In genomic region chr3L:10637819-10638218, dm6 we compare ENCODE assay signal across 5 fruit fly cellular contexts.
TF ChIP-seq lines count a peak whose summit lies in the region.

Gene Cnep1r2, plus strand, starts transcription at chr3L:10638146.

- TF ChIP-seq CTCF in whole organism, embryonic (GFP tag; optimal IDR thresholded peaks at IDR 0.05; lab: Kevin White, UChicago): peak; percentile 49

TF ChIP-seq in whole organism, adult, 20 proteins besides CTCF, POLR2A, EP300 and RAD21 (continues in another document):
- no peak for TF ChIP-seq Hr96 (GFP tag; optimal IDR thresholded peaks at IDR 0.05; lab: Kevin White, UChicago)
- peak; percentile 96 for TF ChIP-seq ovo (GFP tag; optimal IDR thresholded peaks at IDR 0.05; lab: Kevin White, UChicago)
- peak; percentile 95 for TF ChIP-seq CG11617 (GFP tag; optimal IDR thresholded peaks at IDR 0.05; lab: Kevin White, UChicago)
- TF ChIP-seq CG7045 (GFP tag; optimal IDR thresholded peaks at IDR 0.05; lab: Kevin White, UChicago): peak; percentile 97
- peak; percentile 91 for TF ChIP-seq Crg-1 (GFP tag; optimal IDR thresholded peaks at IDR 0.05; lab: Kevin White, UChicago)
- peak; percentile 80 for TF ChIP-seq tj (GFP tag; optimal IDR thresholded peaks at IDR 0.05; lab: Kevin White, UChicago)
- peak; percentile 39 for TF ChIP-seq kay (GFP tag; lab: Kevin White, UChicago; ENCODE audit: borderline replicate concordance)
- TF ChIP-seq CG5204 (GFP tag; optimal IDR thresholded peaks at IDR 0.05; lab: Kevin White, UChicago): no peak
- TF ChIP-seq toe (GFP tag; optimal IDR thresholded peaks at IDR 0.05; lab: Kevin White, UChicago): peak; percentile 89
- TF ChIP-seq Mnt (GFP tag; optimal IDR thresholded peaks at IDR 0.05; lab: Kevin White, UChicago): peak; percentile 77
- peak; percentile 97 for TF ChIP-seq CG33017 (tag; optimal IDR thresholded peaks at IDR 0.05; lab: Kevin White, UChicago)
- peak; percentile 81 for TF ChIP-seq cic (GFP tag; optimal IDR thresholded peaks at IDR 0.05; lab: Kevin White, UChicago)
- TF ChIP-seq CG1620 (GFP tag; optimal IDR thresholded peaks at IDR 0.05; lab: Kevin White, UChicago): peak; percentile 81
- TF ChIP-seq cnc (optimal IDR thresholded peaks at IDR 0.05; lab: Kevin White, UChicago): no peak
- peak; percentile 90 for TF ChIP-seq pad (GFP tag; optimal IDR thresholded peaks at IDR 0.05; lab: Kevin White, UChicago)
- peak; percentile 93 for TF ChIP-seq CG14711 (tag; optimal IDR thresholded peaks at IDR 0.05; lab: Kevin White, UChicago)
- peak; percentile 91 for TF ChIP-seq bab1 (GFP tag; optimal IDR thresholded peaks at IDR 0.05; lab: Kevin White, UChicago)
- peak; percentile 84 for TF ChIP-seq Clk (GFP tag; optimal IDR thresholded peaks at IDR 0.05; lab: Kevin White, UChicago)

TF ChIP-seq in whole organism, embryonic, 481 proteins besides CTCF, POLR2A, EP300 and RAD21 (continues in another document):
- peak; percentile 65 for TF ChIP-seq bowl (GFP tag; IDR thresholded peaks at IDR 0.05; lab: Robert Waterston, UW)
- no peak for TF ChIP-seq Hr39 (optimal IDR thresholded peaks at IDR 0.05; lab: Kevin White, UChicago)
- peak; percentile 61 for TF ChIP-seq CG4854 (GFP tag; optimal IDR thresholded peaks at IDR 0.05; lab: Kevin White, UChicago)
- peak; percentile 80 for TF ChIP-seq Dip3 (GFP tag; optimal IDR thresholded peaks at IDR 0.05; lab: Kevin White, UChicago)
- peak; percentile 98 for TF ChIP-seq CG17829 (tag; optimal IDR thresholded peaks at IDR 0.05; lab: Kevin White, UChicago)
- peak; percentile 96 for TF ChIP-seq CG17359 (tag; optimal IDR thresholded peaks at IDR 0.05; lab: Kevin White, UChicago)
- TF ChIP-seq MESR4 (GFP tag; optimal IDR thresholded peaks at IDR 0.05; lab: Kevin White, UChicago): no peak
- TF ChIP-seq Ada2b (GFP tag; IDR thresholded peaks at IDR 0.05; lab: Robert Waterston, UW): peak; percentile 90
- TF ChIP-seq CG6654 (GFP tag; optimal IDR thresholded peaks at IDR 0.05; lab: Kevin White, UChicago): peak; percentile 79
- peak; percentile 40 for TF ChIP-seq Bteb2 (GFP tag; optimal IDR thresholded peaks at IDR 0.05; lab: Kevin White, UChicago)
- peak; percentile 96 for TF ChIP-seq CG1233 (GFP tag; optimal IDR thresholded peaks at IDR 0.05; lab: Kevin White, UChicago)
- TF ChIP-seq GATAe (GFP tag; conservative IDR thresholded peaks at IDR 0.05; lab: Robert Waterston, UW): peak; percentile 86
- peak; percentile 66 for TF ChIP-seq CG8944 (GFP tag; optimal IDR thresholded peaks at IDR 0.05; lab: Kevin White, UChicago)
- TF ChIP-seq dimm (GFP tag; IDR thresholded peaks at IDR 0.05; lab: Robert Waterston, UW): peak; percentile 76
- peak; percentile 36 for TF ChIP-seq Dad (GFP tag; optimal IDR thresholded peaks at IDR 0.05; lab: Kevin White, UChicago)
- peak; percentile 96 for TF ChIP-seq CG8388 (GFP tag; optimal IDR thresholded peaks at IDR 0.05; lab: Kevin White, UChicago)
- no peak for TF ChIP-seq Trl (optimal IDR thresholded peaks at IDR 0.05; lab: Kevin White, UChicago)
- TF ChIP-seq Trl (GFP tag; optimal IDR thresholded peaks at IDR 0.05; lab: Kevin White, UChicago): peak; percentile 65
- peak; percentile 96 for TF ChIP-seq bcd (GFP tag; optimal IDR thresholded peaks at IDR 0.05; lab: Kevin White, UChicago)

TF ChIP-seq in whole organism, prepupa, 60 proteins besides CTCF, POLR2A, EP300 and RAD21 (continues in another document):
- TF ChIP-seq pdm3 (GFP tag; optimal IDR thresholded peaks at IDR 0.05; lab: Kevin White, UChicago) (peak; percentile 83), net (GFP tag; optimal IDR thresholded peaks at IDR 0.05; lab: Kevin White, UChicago) (peak; percentile 85), Hr38 (GFP tag; optimal IDR thresholded peaks at IDR 0.05; lab: Kevin White, UChicago) (no peak), CG6276 (GFP tag; optimal IDR thresholded peaks at IDR 0.05; lab: Kevin White, UChicago) (no peak), Lpt (GFP tag; optimal IDR thresholded peaks at IDR 0.05; lab: Kevin White, UChicago) (peak; percentile 62), CG11902 (GFP tag; optimal IDR thresholded peaks at IDR 0.05; lab: Kevin White, UChicago) (peak; percentile 85), CG8119 (GFP tag; IDR thresholded peaks at IDR 0.05; lab: Robert Waterston, UW) (peak; percentile 92), Met (GFP tag; optimal IDR thresholded peaks at IDR 0.05; lab: Kevin White, UChicago) (no peak), vri (GFP tag; optimal IDR thresholded peaks at IDR 0.05; lab: Kevin White, UChicago) (no peak), CG3919 (GFP tag; optimal IDR thresholded peaks at IDR 0.05; lab: Kevin White, UChicago) (peak; percentile 88), achi (GFP tag; optimal IDR thresholded peaks at IDR 0.05; lab: Kevin White, UChicago) (peak; percentile 96), Sox102F (GFP tag; optimal IDR thresholded peaks at IDR 0.05; lab: Kevin White, UChicago) (no peak), cyc (GFP tag; optimal IDR thresholded peaks at IDR 0.05; lab: Kevin White, UChicago) (peak; percentile 84), Sox15 (GFP tag; optimal IDR thresholded peaks at IDR 0.05; lab: Kevin White, UChicago) (peak; percentile 93), eg (GFP tag; IDR thresholded peaks at IDR 0.05; lab: Robert Waterston, UW) (peak; percentile 94), fd85E (GFP tag; optimal IDR thresholded peaks at IDR 0.05; lab: Kevin White, UChicago) (peak; percentile 37), salr (GFP tag; optimal IDR thresholded peaks at IDR 0.05; lab: Kevin White, UChicago) (peak in 1 of 2 experiments; percentile 84), Ets96B (tag; optimal IDR thresholded peaks at IDR 0.05; lab: Kevin White, UChicago) (peak; percentile 94), CG34406 (GFP tag; optimal IDR thresholded peaks at IDR 0.05; lab: Kevin White, UChicago) (peak; percentile 96), Smox (GFP tag; optimal IDR thresholded peaks at IDR 0.05; lab: Kevin White, UChicago) (peak; percentile 78)

TF ChIP-seq in whole organism, pupa, 21 proteins besides CTCF, POLR2A, EP300 and RAD21:
- peak; percentile 84 for TF ChIP-seq D1 (tag; optimal IDR thresholded peaks at IDR 0.05; lab: Kevin White, UChicago)
- TF ChIP-seq EcR (GFP tag; optimal IDR thresholded peaks at IDR 0.05; lab: Kevin White, UChicago): no peak
- TF ChIP-seq CG13204 (GFP tag; optimal IDR thresholded peaks at IDR 0.05; lab: Kevin White, UChicago): no peak
- TF ChIP-seq CG12605 (GFP tag; IDR thresholded peaks at IDR 0.05; lab: Robert Waterston, UW): peak; percentile 76
- peak; percentile 92 for TF ChIP-seq CG14655 (GFP tag; optimal IDR thresholded peaks at IDR 0.05; lab: Kevin White, UChicago)
- TF ChIP-seq CG10348 (GFP tag; IDR thresholded peaks at IDR 0.05; lab: Robert Waterston, UW): peak; percentile 74; the same call in 1 of the 2 replicates
- TF ChIP-seq Ets98B (GFP tag; IDR thresholded peaks at IDR 0.05; lab: Robert Waterston, UW): peak; percentile 85
- peak; percentile 95 for TF ChIP-seq CG17806 (tag; optimal IDR thresholded peaks at IDR 0.05; lab: Kevin White, UChicago)
- peak; percentile 87 for TF ChIP-seq CG8301 (tag; optimal IDR thresholded peaks at IDR 0.05; lab: Kevin White, UChicago)
- peak; percentile 86 for TF ChIP-seq CG34367 (tag; optimal IDR thresholded peaks at IDR 0.05; lab: Kevin White, UChicago)
- TF ChIP-seq CG8159 (tag; optimal IDR thresholded peaks at IDR 0.05; lab: Kevin White, UChicago): peak; percentile 97
- TF ChIP-seq CG9948 (tag; optimal IDR thresholded peaks at IDR 0.05; lab: Kevin White, UChicago): peak; percentile 95
- peak; percentile 85 for TF ChIP-seq rn (GFP tag; IDR thresholded peaks at IDR 0.05; lab: Robert Waterston, UW)
- TF ChIP-seq fd96Ca (GFP tag; IDR thresholded peaks at IDR 0.05; lab: Robert Waterston, UW): peak; percentile 86
- TF ChIP-seq CG32121 (GFP tag; IDR thresholded peaks at IDR 0.05; lab: Robert Waterston, UW): peak; percentile 91
- peak; percentile 93 for TF ChIP-seq Snoo (tag; optimal IDR thresholded peaks at IDR 0.05; lab: Kevin White, UChicago)
- peak; percentile 97 for TF ChIP-seq CG15710 (tag; optimal IDR thresholded peaks at IDR 0.05; lab: Kevin White, UChicago)
- TF ChIP-seq gl (tag; optimal IDR thresholded peaks at IDR 0.05; lab: Kevin White, UChicago): peak; percentile 65
- peak; percentile 94 for TF ChIP-seq CG4496 (GFP tag; IDR thresholded peaks at IDR 0.05; lab: Robert Waterston, UW)
- peak; percentile 86 for TF ChIP-seq Pif1B (GFP tag; optimal IDR thresholded peaks at IDR 0.05; lab: Kevin White, UChicago)
- TF ChIP-seq Pif1A (GFP tag; optimal IDR thresholded peaks at IDR 0.05; lab: Kevin White, UChicago): no peak

TF ChIP-seq in whole organism, wandering third instar larva, 38 proteins besides CTCF, POLR2A, EP300 and RAD21 (continues in another document):
- TF ChIP-seq psq (GFP tag; optimal IDR thresholded peaks at IDR 0.05; lab: Kevin White, UChicago): peak; percentile 94
- peak; percentile 77 for TF ChIP-seq woc (GFP tag; optimal IDR thresholded peaks at IDR 0.05; lab: Kevin White, UChicago)
- TF ChIP-seq HLH106 (tag; optimal IDR thresholded peaks at IDR 0.05; lab: Kevin White, UChicago): peak; percentile 99
- TF ChIP-seq CG32264 (GFP tag; optimal IDR thresholded peaks at IDR 0.05; lab: Kevin White, UChicago): peak; percentile 29
- peak; percentile 97 for TF ChIP-seq Sp1 (GFP tag; optimal IDR thresholded peaks at IDR 0.05; lab: Kevin White, UChicago)
- TF ChIP-seq foxo (GFP tag; optimal IDR thresholded peaks at IDR 0.05; lab: Kevin White, UChicago): peak in 1 of 2 experiments; percentile 93
- TF ChIP-seq CG9705 (GFP tag; optimal IDR thresholded peaks at IDR 0.05; lab: Kevin White, UChicago): peak; percentile 93
- no peak for TF ChIP-seq Dif (GFP tag; optimal IDR thresholded peaks at IDR 0.05; lab: Kevin White, UChicago; ENCODE audit: partially characterized antibody)
- TF ChIP-seq Jra (GFP tag; optimal IDR thresholded peaks at IDR 0.05; lab: Kevin White, UChicago): peak; percentile 65
- peak; percentile 66 for TF ChIP-seq dsf (GFP tag; optimal IDR thresholded peaks at IDR 0.05; lab: Kevin White, UChicago; ENCODE audit: borderline replicate concordance)
- TF ChIP-seq br (GFP tag; optimal IDR thresholded peaks at IDR 0.05; lab: Kevin White, UChicago): peak; percentile 74
- TF ChIP-seq OdsH (GFP tag; optimal IDR thresholded peaks at IDR 0.05; lab: Kevin White, UChicago): peak; percentile 88
- TF ChIP-seq jim (GFP tag; optimal IDR thresholded peaks at IDR 0.05; lab: Kevin White, UChicago): no peak
- TF ChIP-seq ey (GFP tag; optimal IDR thresholded peaks at IDR 0.05; lab: Kevin White, UChicago): peak; percentile 74
- peak; percentile 93 for TF ChIP-seq rgr (GFP tag; optimal IDR thresholded peaks at IDR 0.05; lab: Kevin White, UChicago)
- TF ChIP-seq h (GFP tag; optimal IDR thresholded peaks at IDR 0.05; lab: Kevin White, UChicago): peak; percentile 83
- no peak for TF ChIP-seq CrebA (GFP tag; optimal IDR thresholded peaks at IDR 0.05; lab: Kevin White, UChicago; ENCODE audit: borderline replicate concordance)
- no peak for TF ChIP-seq pan (optimal IDR thresholded peaks at IDR 0.05; lab: Kevin White, UChicago)
- no peak for TF ChIP-seq Abd-B (GFP tag; optimal IDR thresholded peaks at IDR 0.05; lab: Kevin White, UChicago)
- TF ChIP-seq fru (GFP tag; optimal IDR thresholded peaks at IDR 0.05; lab: Kevin White, UChicago): peak; percentile 88
- peak; percentile 71 for TF ChIP-seq sage (GFP tag; optimal IDR thresholded peaks at IDR 0.05; lab: Kevin White, UChicago)
- peak; percentile 41 for TF ChIP-seq Hr83 (GFP tag; optimal IDR thresholded peaks at IDR 0.05; lab: Kevin White, UChicago; ENCODE audit: poor library complexity, severe bottlenecking)
